Worm (Caenorhabditis elegans) whole organism, young adult: ENCODE data around the gene H21P03.10.
A peak's percentile ranks its signal among the peaks of the same experiment; 100 is the strongest.

Experiments used
- B0019.2 ChIP-seq: fragments of 200-800 bp; sonication (Bioruptor generic); conservative IDR thresholded peaks from 2 replicates; pipeline ENCODE4 v1.3.6; 2022; ENCODE audit warnings: missing genetic modification reagents, missing genetic modification characterization, missing compliant biosample characterization
- B0035.1 ChIP-seq: sonication (generic microtip); optimal IDR thresholded peaks from 2 replicates; lab custom pipeline; 2016; ENCODE audit warnings: missing genetic modification characterization, mild to moderate bottlenecking, missing compliant biosample characterization, missing genotype, missing genetic modification reagents
- B0261.1 ChIP-seq: sonication (generic microtip); optimal IDR thresholded peaks from 2 replicates; lab custom pipeline; 2016; ENCODE audit warnings: mild to moderate bottlenecking, missing genetic modification characterization, moderate library complexity, missing compliant biosample characterization
- D2030.7 ChIP-seq: fragments of 200-800 bp; sonication (Bioruptor generic); IDR thresholded peaks from 2 replicates; pipeline ENCODE4 v1.3.6; 2022; ENCODE audit warnings: missing genetic modification reagents, missing genetic modification characterization, missing compliant biosample characterization
- F23B12.7 ChIP-seq: sonication (generic microtip); optimal IDR thresholded peaks from 2 replicates; lab custom pipeline; 2017; ENCODE audit warnings: missing genetic modification characterization, mild to moderate bottlenecking, missing compliant biosample characterization, antibody characterized with exemption, moderate library complexity; ENCODE audit not compliant: insufficient read depth
- F39B2.1 ChIP-seq: fragments of 200-800 bp; sonication (Bioruptor generic); IDR thresholded peaks from 2 replicates; pipeline ENCODE4 v1.3.6; 2022; ENCODE audit warnings: missing genetic modification reagents, missing genetic modification characterization, missing compliant biosample characterization
- F52B5.7 ChIP-seq: sonication (generic microtip); optimal IDR thresholded peaks from 2 replicates; lab custom pipeline; 2016; ENCODE audit warnings: mild to moderate bottlenecking, missing genetic modification characterization, missing compliant biosample characterization
- F57A8.1 ChIP-seq: fragments of 200-800 bp; sonication (Bioruptor generic); optimal IDR thresholded peaks from 2 replicates; lab custom pipeline; 2018; ENCODE audit warnings: mild to moderate bottlenecking, missing genetic modification characterization, moderate library complexity, missing compliant biosample characterization
- K11D2.4 ChIP-seq: fragments of 200-800 bp; sonication (Bioruptor generic); IDR thresholded peaks from 2 replicates; pipeline ENCODE4 v1.3.6; 2022; ENCODE audit warnings: missing genetic modification reagents, missing genetic modification characterization, missing compliant biosample characterization
- K12H6.12 ChIP-seq: fragments of 200-800 bp; sonication (Bioruptor generic); optimal IDR thresholded peaks from 2 replicates; lab custom pipeline; 2018; ENCODE audit warnings: mild to moderate bottlenecking, missing genetic modification characterization, missing compliant biosample characterization
- Y53F4B.3 ChIP-seq: fragments of 200-800 bp; sonication (Bioruptor generic); IDR thresholded peaks from 2 replicates; pipeline ENCODE4 v1.3.6; 2022; ENCODE audit warnings: missing genetic modification reagents, missing genetic modification characterization, missing compliant biosample characterization
- Y53G8AR.9 ChIP-seq: fragments of 200-800 bp; sonication (Bioruptor generic); conservative IDR thresholded peaks from 2 replicates; pipeline ENCODE4 v1.3.6; 2022; ENCODE audit warnings: missing genetic modification reagents, missing genetic modification characterization, missing compliant biosample characterization
- Y67H2A.10 ChIP-seq: fragments of 200-800 bp; sonication (Bioruptor generic); conservative IDR thresholded peaks from 2 replicates; pipeline ENCODE4 v1.3.6; 2022; ENCODE audit warnings: missing genetic modification reagents, missing genetic modification characterization, missing compliant biosample characterization
- ZK185.1 ChIP-seq: sonication (generic microtip); optimal IDR thresholded peaks from 2 replicates; lab custom pipeline; 2016; ENCODE audit warnings: mild to moderate bottlenecking, missing genetic modification characterization, missing compliant biosample characterization; ENCODE audit not compliant: poor library complexity, severe bottlenecking
- akir-1 ChIP-seq: fragments of 200-800 bp; sonication (Bioruptor generic); optimal IDR thresholded peaks from 2 replicates; lab custom pipeline; 2018; ENCODE audit warnings: mild to moderate bottlenecking, missing genetic modification characterization, moderate library complexity, missing compliant biosample characterization
- athp-1 ChIP-seq: sonication (generic microtip); optimal IDR thresholded peaks from 2 replicates; lab custom pipeline; 2017; ENCODE audit warnings: mild to moderate bottlenecking, missing genetic modification characterization, missing compliant biosample characterization
- attf-5 ChIP-seq: fragments of 200-800 bp; sonication (Bioruptor generic); optimal IDR thresholded peaks from 2 replicates; lab custom pipeline; 2018; ENCODE audit warnings: mild to moderate bottlenecking, missing genetic modification characterization, missing compliant biosample characterization
- bed-1 ChIP-seq: fragments of 200-800 bp; sonication (Bioruptor generic); IDR thresholded peaks from 2 replicates; pipeline ENCODE4 v1.3.6; 2022; ENCODE audit warnings: missing genetic modification reagents, missing genetic modification characterization, missing compliant biosample characterization
- ceh-100 ChIP-seq: fragments of 200-800 bp; sonication (Bioruptor generic); IDR thresholded peaks from 2 replicates; pipeline ENCODE4 v1.3.6; 2022; ENCODE audit warnings: missing genetic modification reagents, missing genetic modification characterization, missing compliant biosample characterization
- ceh-58 ChIP-seq: fragments of 200-800 bp; sonication (Bioruptor generic); IDR thresholded peaks from 2 replicates; pipeline ENCODE4 v1.3.6; 2022; ENCODE audit warnings: missing genetic modification characterization, missing compliant biosample characterization
- dox-1 ChIP-seq: fragments of 200-800 bp; sonication (Bioruptor generic); IDR thresholded peaks from 2 replicates; pipeline ENCODE4 v1.3.6; 2022; ENCODE audit warnings: missing genetic modification reagents, missing genetic modification characterization, missing compliant biosample characterization
- efl-1 ChIP-seq: fragments of 150-350 bp; optimal IDR thresholded peaks from 2 replicates; lab custom pipeline; 2014; ENCODE audit warnings: missing biosample characterization, missing genetic modification reagents, missing genetic modification characterization
- egrh-3 ChIP-seq: fragments of 200-800 bp; sonication (Bioruptor generic); IDR thresholded peaks from 2 replicates; pipeline ENCODE4 v1.3.6; 2022; ENCODE audit warnings: missing genetic modification reagents, missing genetic modification characterization, missing compliant biosample characterization
- gei-17 ChIP-seq: fragments of 200-800 bp; sonication (Bioruptor generic); optimal IDR thresholded peaks from 2 replicates; lab custom pipeline; 2018; ENCODE audit warnings: mild to moderate bottlenecking, missing genetic modification characterization, missing compliant biosample characterization
- hmg-20 ChIP-seq: fragments of 200-800 bp; sonication (Bioruptor generic); IDR thresholded peaks from 2 replicates; pipeline ENCODE4 v1.3.6; 2022; ENCODE audit warnings: missing genetic modification reagents, missing genetic modification characterization, missing compliant biosample characterization
- hrde-1 ChIP-seq: sonication (generic microtip); optimal IDR thresholded peaks from 2 replicates; lab custom pipeline; 2016; ENCODE audit warnings: missing genetic modification characterization, mild to moderate bottlenecking, missing compliant biosample characterization, moderate library complexity, missing genotype, missing genetic modification reagents, borderline replicate concordance
- hsf-1 ChIP-seq: fragments of 200-800 bp; sonication (Bioruptor generic); IDR thresholded peaks from 2 replicates; pipeline ENCODE4 v1.3.6; 2022; ENCODE audit warnings: missing genetic modification reagents, missing genetic modification characterization, missing compliant biosample characterization
- let-526 ChIP-seq: fragments of 200-800 bp; sonication (Bioruptor generic); IDR thresholded peaks from 2 replicates; pipeline ENCODE4 v1.3.6; 2022; ENCODE audit warnings: missing genetic modification reagents, missing genetic modification characterization, missing compliant biosample characterization
- let-607 ChIP-seq, 2 experiments: fragments of 200-800 bp in 1 of 2; sonication (Bioruptor generic) in 1 of 2; sonication (generic microtip) in 1 of 2; optimal IDR thresholded peaks; 2 replicates each; lab custom pipeline; 2016 to 2018; ENCODE audit warnings: mild to moderate bottlenecking in 2 of 2, missing compliant biosample characterization in 2 of 2, missing genetic modification characterization in 2 of 2, moderate library complexity in 2 of 2, missing genotype in 1 of 2
- lin-26 ChIP-seq: fragments of 200-800 bp; sonication (Bioruptor generic); IDR thresholded peaks from 2 replicates; pipeline ENCODE4 v1.3.6; 2022; ENCODE audit warnings: missing genetic modification reagents, missing genetic modification characterization, missing compliant biosample characterization
- lin-40 ChIP-seq: sonication (generic microtip); optimal IDR thresholded peaks from 2 replicates; lab custom pipeline; 2016; ENCODE audit warnings: missing genetic modification characterization, mild to moderate bottlenecking, missing compliant biosample characterization, missing genotype, missing genetic modification reagents
- lin-54 ChIP-seq: fragments of 200-800 bp; sonication (Bioruptor generic); optimal IDR thresholded peaks from 2 replicates; lab custom pipeline; 2018; ENCODE audit warnings: mild to moderate bottlenecking, missing genetic modification characterization, missing compliant biosample characterization
- lir-1 ChIP-seq: fragments of 200-800 bp; sonication (Bioruptor generic); conservative IDR thresholded peaks from 2 replicates; pipeline ENCODE4 v1.3.6; 2022; ENCODE audit warnings: missing genetic modification reagents, missing genetic modification characterization, missing compliant biosample characterization
- lsy-27 ChIP-seq: sonication (generic microtip); optimal IDR thresholded peaks from 2 replicates; lab custom pipeline; 2017; ENCODE audit warnings: missing genetic modification characterization, mild to moderate bottlenecking, missing compliant biosample characterization, antibody characterized with exemption, missing genotype, borderline replicate concordance; ENCODE audit not compliant: insufficient read depth
- mcd-1 ChIP-seq: fragments of 200-800 bp; sonication (Bioruptor generic); IDR thresholded peaks from 2 replicates; pipeline ENCODE4 v1.3.6; 2022; ENCODE audit warnings: missing genetic modification reagents, missing genetic modification characterization, missing compliant biosample characterization
- mxl-1 ChIP-seq: sonication (generic microtip); optimal IDR thresholded peaks from 2 replicates; lab custom pipeline; 2016; ENCODE audit warnings: missing genetic modification characterization, missing compliant biosample characterization
- nhr-179 ChIP-seq: sonication (generic microtip); optimal IDR thresholded peaks from 2 replicates; lab custom pipeline; 2016; ENCODE audit warnings: mild to moderate bottlenecking, missing genetic modification characterization, missing compliant biosample characterization
- nhr-27 ChIP-seq: fragments of 200-800 bp; sonication (Bioruptor generic); optimal IDR thresholded peaks from 2 replicates; lab custom pipeline; 2018; ENCODE audit warnings: mild to moderate bottlenecking, missing genetic modification characterization, moderate library complexity, missing compliant biosample characterization
- nhr-90 ChIP-seq: sonication (generic microtip); optimal IDR thresholded peaks from 2 replicates; lab custom pipeline; 2016; ENCODE audit warnings: missing genotype, mild to moderate bottlenecking, missing genetic modification characterization, missing compliant biosample characterization
- rcor-1 ChIP-seq: fragments of 200-800 bp; sonication (Bioruptor generic); IDR thresholded peaks from 2 replicates; pipeline ENCODE4 v1.3.6; 2022; ENCODE audit warnings: missing genetic modification reagents, missing genetic modification characterization, missing compliant biosample characterization
- repo-1 ChIP-seq: sonication (generic microtip); optimal IDR thresholded peaks from 2 replicates; lab custom pipeline; 2017; ENCODE audit warnings: mild to moderate bottlenecking, missing genetic modification characterization, missing compliant biosample characterization
- snpc-1.3 ChIP-seq: sonication (generic microtip); optimal IDR thresholded peaks from 2 replicates; lab custom pipeline; 2017; ENCODE audit warnings: missing genetic modification characterization, mild to moderate bottlenecking, missing compliant biosample characterization, antibody characterized with exemption, moderate library complexity, missing genotype, missing genetic modification reagents; ENCODE audit not compliant: insufficient read depth
- snpc-3.4 ChIP-seq: sonication (generic microtip); optimal IDR thresholded peaks from 2 replicates; lab custom pipeline; 2017; ENCODE audit warnings: missing genetic modification characterization, mild to moderate bottlenecking, missing compliant biosample characterization, antibody characterized with exemption, moderate library complexity, missing genotype, missing genetic modification reagents
- zim-3 ChIP-seq: sonication (generic microtip); optimal IDR thresholded peaks from 2 replicates; lab custom pipeline; 2017; ENCODE audit warnings: mild to moderate bottlenecking, missing genetic modification characterization, moderate library complexity, missing compliant biosample characterization
- ztf-25 ChIP-seq: fragments of 200-800 bp; sonication (Bioruptor generic); IDR thresholded peaks from 2 replicates; pipeline ENCODE4 v1.3.6; 2022; ENCODE audit warnings: missing genetic modification reagents, missing genetic modification characterization, missing compliant biosample characterization
- ztf-28 ChIP-seq: fragments of 200-800 bp; sonication (Bioruptor generic); IDR thresholded peaks from 2 replicates; pipeline ENCODE4 v1.3.6; 2022; ENCODE audit warnings: missing genetic modification reagents, missing genetic modification characterization, missing compliant biosample characterization
- ztf-6 ChIP-seq: fragments of 200-800 bp; sonication (Bioruptor generic); IDR thresholded peaks from 2 replicates; pipeline ENCODE4 v1.3.6; 2022; ENCODE audit warnings: missing genetic modification reagents, missing genetic modification characterization, missing compliant biosample characterization

H21P03.10 gene

DNA sequence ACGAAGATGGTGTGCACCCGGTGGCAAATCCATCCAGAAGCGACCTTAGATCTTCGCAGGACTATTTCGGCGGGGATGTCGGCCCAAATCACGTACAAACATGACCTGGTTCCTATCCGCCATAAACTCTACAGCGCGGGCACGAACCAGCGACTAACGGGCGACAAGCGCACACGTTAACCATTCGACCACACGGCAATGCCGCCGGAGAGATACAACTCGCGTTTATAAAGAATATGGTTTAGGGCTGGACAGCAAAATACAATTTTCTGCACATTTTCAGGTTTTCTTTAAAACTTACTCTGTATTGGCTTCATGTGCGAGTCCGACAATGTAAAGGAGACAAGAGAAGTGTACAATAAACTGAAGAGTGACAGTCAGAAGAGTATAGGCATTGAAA, 26.5 kb upstream of the H21P03.10 start (continued):
- TF ChIP-seq gei-17 (GFP tag; lab: Kevin White, UChicago): peak; percentile 51
- TF ChIP-seq D2030.7 (GFP tag; lab: Robert Waterston, UW): peak; percentile 85
- TF ChIP-seq ceh-100: peak; percentile 68
- TF ChIP-seq rcor-1: peak; percentile 86
- TF ChIP-seq mxl-1 (tag; lab: Kevin White, UChicago): peak; percentile 94
- TF ChIP-seq Y53G8AR.9 (GFP tag; lab: Robert Waterston, UW): peak; percentile 86
- TF ChIP-seq bed-1 (GFP tag; lab: Robert Waterston, UW): 0 out of 2 replicates have a peak, but pooled peaks have one; percentile 91
- peak; percentile 98 for TF ChIP-seq zim-3 (tag; lab: Kevin White, UChicago)
- peak; percentile 96 for TF ChIP-seq F57A8.1 (GFP tag; lab: Kevin White, UChicago)
- TF ChIP-seq dox-1: peak; percentile 91
- TF ChIP-seq nhr-179: peak; percentile 68
- TF ChIP-seq ztf-25: peak; percentile 98
- peak; percentile 82 for TF ChIP-seq hsf-1 (GFP tag; lab: Robert Waterston, UW)
- peak; percentile 95 for TF ChIP-seq ztf-28 (GFP tag; lab: Robert Waterston, UW)
- TF ChIP-seq B0035.1 (tag; lab: Kevin White, UChicago): peak; percentile 74
- peak; percentile 72; the same call in 1 of the 2 replicates for TF ChIP-seq K11D2.4 (GFP tag; lab: Robert Waterston, UW)
- peak; percentile 99 for TF ChIP-seq lin-26 (GFP tag; lab: Robert Waterston, UW)
- TF ChIP-seq snpc-1.3 (tag; lab: Kevin White, UChicago): peak; percentile 91
- TF ChIP-seq F52B5.7 (tag; lab: Kevin White, UChicago): peak; percentile 98
- peak; percentile 87 for TF ChIP-seq B0261.1 (tag; lab: Kevin White, UChicago)
- TF ChIP-seq efl-1 (GFP tag; lab: Kevin White, UChicago): no peak
- TF ChIP-seq lir-1: no peak
- peak; percentile 88 for TF ChIP-seq lsy-27 (tag; lab: Kevin White, UChicago)
- TF ChIP-seq akir-1 (GFP tag; lab: Kevin White, UChicago): peak; percentile 72
- TF ChIP-seq snpc-3.4 (tag; lab: Kevin White, UChicago): peak; percentile 84
- peak; percentile 40; the same call in 1 of the 2 replicates for TF ChIP-seq F39B2.1 (GFP tag; lab: Robert Waterston, UW)
- peak; percentile 50 for TF ChIP-seq egrh-3 (GFP tag; lab: Robert Waterston, UW)
- peak; percentile 90 for TF ChIP-seq attf-5 (GFP tag; lab: Kevin White, UChicago)
- peak; percentile 94 for TF ChIP-seq ZK185.1
- peak; percentile 92; the same call in 1 of the 2 replicates for TF ChIP-seq ceh-58 (GFP tag; lab: Robert Waterston, UW)
- peak; percentile 56 to 66 for TF ChIP-seq let-607 (tag; optimal IDR thresholded peaks at IDR 0.05; lab: Kevin White, UChicago)
- peak; percentile 83 for TF ChIP-seq lin-54 (GFP tag; lab: Kevin White, UChicago)
- peak; percentile 48 for TF ChIP-seq K12H6.12 (tag; lab: Kevin White, UChicago)
- no peak for TF ChIP-seq Y53F4B.3 (GFP tag; lab: Robert Waterston, UW)
- TF ChIP-seq nhr-27 (tag; lab: Kevin White, UChicago): peak; percentile 82
- TF ChIP-seq let-526 (GFP tag; lab: Robert Waterston, UW): peak; percentile 29; the same call in 1 of the 2 replicates
- TF ChIP-seq athp-1 (tag; lab: Kevin White, UChicago): peak; percentile 95
- peak; percentile 69; the same call in 1 of the 2 replicates for TF ChIP-seq Y67H2A.10 (GFP tag; lab: Robert Waterston, UW)
- peak; percentile 98 for TF ChIP-seq nhr-90 (tag; lab: Kevin White, UChicago)
- 0 out of 2 replicates have a peak, but pooled peaks have one; percentile 11 for TF ChIP-seq hmg-20 (GFP tag; lab: Robert Waterston, UW)
- peak; percentile 89 for TF ChIP-seq repo-1 (tag; lab: Kevin White, UChicago)
- TF ChIP-seq F23B12.7: peak; percentile 83
- peak; percentile 70 for TF ChIP-seq mcd-1 (GFP tag; lab: Robert Waterston, UW)
- TF ChIP-seq hrde-1 (tag; lab: Kevin White, UChicago): peak; percentile 92
- TF ChIP-seq B0019.2: peak; percentile 70
- peak; percentile 56 for TF ChIP-seq lin-40
- peak; percentile 73; the same call in 1 of the 2 replicates for TF ChIP-seq ztf-6
